Worm (Caenorhabditis elegans): ENCODE measurements around the gene nhr-260.

DNA sequence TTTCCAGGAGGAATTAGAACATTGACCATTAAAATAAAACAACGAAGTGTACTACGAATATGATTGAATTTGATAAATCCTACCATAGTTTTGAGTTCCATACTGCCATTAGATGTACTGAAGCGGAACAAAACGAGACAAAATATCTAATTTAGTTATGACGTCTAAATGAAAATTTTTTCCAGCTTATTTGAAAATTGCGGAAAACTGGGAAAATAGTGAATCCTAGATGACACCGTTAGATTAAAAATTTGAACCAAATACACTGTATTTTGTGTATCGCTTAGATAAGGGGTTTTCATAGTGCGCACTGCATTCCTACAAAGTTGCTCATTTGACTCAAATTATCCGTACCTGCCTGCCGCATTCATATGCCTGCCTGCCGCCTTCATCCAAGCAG is 19.7 kb upstream of the nhr-260 start, which contains the start of gene K02H11.4:
- TF ChIP-seq dmd-4 (tag; optimal IDR thresholded peaks at IDR 0.05; ENCODE audit: borderline replicate concordance) (no peak), hlh-8 (tag; optimal IDR thresholded peaks at IDR 0.05) (no peak), madf-2 (tag; optimal IDR thresholded peaks at IDR 0.05) (no peak), ceh-6 (GFP tag; optimal IDR thresholded peaks at IDR 0.05) (no peak), zip-5 (tag; optimal IDR thresholded peaks at IDR 0.05) (no peak), ceh-22 (tag; optimal IDR thresholded peaks at IDR 0.05) (no peak)

Measured in whole organism, late embryonic.